Fruit fly (Drosophila melanogaster): Measurements from ENCODE around the gene ND-20.

Gene ND-20

dm6 chrX:15940956-15941246, 45.7 kb downstream of the ND-20 start, which contains the start of gene CG8924 (continued):
- TF ChIP-seq Nf-YA (GFP tag; IDR thresholded peaks at IDR 0.05) = no peak
- TF ChIP-seq her (GFP tag; optimal IDR thresholded peaks at IDR 0.05) = peak; percentile 98
- no peak for TF ChIP-seq lmd (GFP tag; IDR thresholded peaks at IDR 0.05)
- TF ChIP-seq gfzf (GFP tag; optimal IDR thresholded peaks at IDR 0.05) = peak; percentile 61
- no peak for TF ChIP-seq ham (GFP tag; IDR thresholded peaks at IDR 0.05)
- TF ChIP-seq Sin3A (optimal IDR thresholded peaks at IDR 0.05) = no peak
- TF ChIP-seq Dref (GFP tag; IDR thresholded peaks at IDR 0.05) = peak; percentile 40
- no peak for TF ChIP-seq CG14050 (GFP tag; IDR thresholded peaks at IDR 0.05)
- no peak for TF ChIP-seq CG4424 (GFP tag; optimal IDR thresholded peaks at IDR 0.05)
- TF ChIP-seq phol (tag; optimal IDR thresholded peaks at IDR 0.05) = no peak
- peak; percentile 58 for TF ChIP-seq pfk (GFP tag; optimal IDR thresholded peaks at IDR 0.05)
- no peak for TF ChIP-seq HmgZ (tag; optimal IDR thresholded peaks at IDR 0.05)
- no peak for TF ChIP-seq salm (tag; optimal IDR thresholded peaks at IDR 0.05)
- no peak for TF ChIP-seq CG31365 (tag; optimal IDR thresholded peaks at IDR 0.05)
- TF ChIP-seq D19B (GFP tag; optimal IDR thresholded peaks at IDR 0.05) = no peak
- TF ChIP-seq CG9215 (GFP tag; IDR thresholded peaks at IDR 0.05) = no peak

dm6 chrX:15940105-15940955, 46.3 kb downstream of the ND-20 start, which contains the start of gene Stim:
Gene Stim, minus strand, starts transcription at chrX:15940451.
- TF ChIP-seq MBD-R2 (GFP tag; IDR thresholded peaks at IDR 0.05) = peak; percentile 11; the same call in 1 of the 2 replicates
- TF ChIP-seq CG17359 (tag; optimal IDR thresholded peaks at IDR 0.05) = no peak
- no peak for TF ChIP-seq z (GFP tag; IDR thresholded peaks at IDR 0.05)
- peak; percentile 65 for TF ChIP-seq CG17802 (tag; optimal IDR thresholded peaks at IDR 0.05)
- no peak for TF ChIP-seq grn (GFP tag; optimal IDR thresholded peaks at IDR 0.05)
- TF ChIP-seq fru (optimal IDR thresholded peaks at IDR 0.05) = no peak
- TF ChIP-seq nerfin-1 (tag; optimal IDR thresholded peaks at IDR 0.05) = peak; percentile 20
- TF ChIP-seq danr (GFP tag; IDR thresholded peaks at IDR 0.05) = no peak
- peak in 1 of 2 experiments; percentile 45 for TF ChIP-seq Dfd (GFP tag; optimal IDR thresholded peaks at IDR 0.05)
- peak in 1 of 2 experiments; percentile 21 for TF ChIP-seq Pdp1 (GFP tag; optimal IDR thresholded peaks at IDR 0.05)
- no peak for TF ChIP-seq Ssrp (tag; optimal IDR thresholded peaks at IDR 0.05)
- peak; percentile 23 for TF ChIP-seq CG14710 (tag; optimal IDR thresholded peaks at IDR 0.05)
- peak; percentile 89 for TF ChIP-seq CG7357 (GFP tag; IDR thresholded peaks at IDR 0.05)
- TF ChIP-seq lola (GFP tag; optimal IDR thresholded peaks at IDR 0.05) = peak in 1 of 3 experiments; percentile 70
- peak; percentile 30 for TF ChIP-seq BEAF-32 (GFP tag; optimal IDR thresholded peaks at IDR 0.05)
- TF ChIP-seq lilli (GFP tag; optimal IDR thresholded peaks at IDR 0.05) = no peak
- no peak for TF ChIP-seq CG2120 (GFP tag; optimal IDR thresholded peaks at IDR 0.05)
- no peak for TF ChIP-seq CG9817 (tag; optimal IDR thresholded peaks at IDR 0.05)
- TF ChIP-seq CG13624 (GFP tag; optimal IDR thresholded peaks at IDR 0.05) = no peak
- TF ChIP-seq CG13287 (GFP tag; IDR thresholded peaks at IDR 0.05; ENCODE audit: partially characterized antibody) = no peak
- TF ChIP-seq CG6689 (GFP tag; IDR thresholded peaks at IDR 0.05) = no peak
- TF ChIP-seq CG42726 (GFP tag; IDR thresholded peaks at IDR 0.05; ENCODE audit: partially characterized antibody) = no peak
- TF ChIP-seq CG7987 (GFP tag; optimal IDR thresholded peaks at IDR 0.05) = no peak
- TF ChIP-seq Nf-YC (tag; optimal IDR thresholded peaks at IDR 0.05) = no peak
- peak; percentile 67 for TF ChIP-seq CG4617 (GFP tag; optimal IDR thresholded peaks at IDR 0.05; ENCODE audit: borderline replicate concordance)
- no peak for TF ChIP-seq Mes4 (GFP tag; optimal IDR thresholded peaks at IDR 0.05)
- no peak for TF ChIP-seq HLH4C (GFP tag; IDR thresholded peaks at IDR 0.05; ENCODE audit: partially characterized antibody)
- no peak for TF ChIP-seq ind (GFP tag; optimal IDR thresholded peaks at IDR 0.05)
- peak; percentile 89 for TF ChIP-seq ssp (GFP tag; IDR thresholded peaks at IDR 0.05)
- peak; percentile 41; the same call in 1 of the 2 replicates for TF ChIP-seq Dref (GFP tag; IDR thresholded peaks at IDR 0.05)
- no peak for TF ChIP-seq maf-S (GFP tag; optimal IDR thresholded peaks at IDR 0.05)
- TF ChIP-seq CG9797 (GFP tag; optimal IDR thresholded peaks at IDR 0.05) = peak; percentile 17
- TF ChIP-seq az2 (GFP tag; optimal IDR thresholded peaks at IDR 0.05) = no peak
- TF ChIP-seq her (GFP tag; optimal IDR thresholded peaks at IDR 0.05) = peak; percentile 79
- peak; percentile 57 for TF ChIP-seq gfzf (GFP tag; optimal IDR thresholded peaks at IDR 0.05)
- no peak for TF ChIP-seq jumu (GFP tag; optimal IDR thresholded peaks at IDR 0.05)

Measured in whole organism, embryonic.